Worm (Caenorhabditis elegans) whole organism, L4 larva: Measurements from ENCODE around the gene srbc-44.

Experiments
- R02D3.7 ChIP-seq: fragments of 150-350 bp; sonication (generic microtip); optimal IDR thresholded peaks from 3 replicates; lab custom pipeline; 2014; ENCODE audit warnings: missing biosample characterization, missing genetic modification characterization
- ama-1 ChIP-seq: fragments of 150-350 bp; optimal IDR thresholded peaks from 2 replicates; lab custom pipeline; 2014; ENCODE audit warnings: inconsistent platforms, mixed read lengths
- fkh-10 ChIP-seq: fragments of 150-350 bp; optimal IDR thresholded peaks from 2 replicates; lab custom pipeline; 2014; ENCODE audit warnings: missing biosample characterization, missing genetic modification reagents, missing genetic modification characterization
- gei-8 ChIP-seq: fragments of 200-800 bp; sonication (Bioruptor generic); optimal IDR thresholded peaks from 2 replicates; lab custom pipeline; 2018; ENCODE audit warnings: mild to moderate bottlenecking, missing genetic modification characterization, missing compliant biosample characterization
- lsy-2 ChIP-seq, 2 experiments: fragments of 150-350 bp in 1 of 2; sonication (generic microtip) in 1 of 2; optimal IDR thresholded peaks; 2 replicates each; lab custom pipeline; 2014 to 2017; ENCODE audit warnings: missing biosample characterization in 2 of 2, missing genetic modification characterization in 2 of 2
- mdl-1 ChIP-seq, 2 experiments: fragments of 150-350 bp in 1 of 2; sonication (generic microtip) in 1 of 2; optimal IDR thresholded peaks; 2 replicates each; lab custom pipeline; 2014 to 2017; ENCODE audit warnings: missing biosample characterization in 2 of 2, missing genetic modification characterization in 2 of 2
- nhr-11 ChIP-seq: fragments of 150-350 bp; optimal IDR thresholded peaks from 2 replicates; lab custom pipeline; 2014; ENCODE audit warnings: missing biosample characterization, missing genetic modification characterization
- nhr-42 ChIP-seq: fragments of 200-800 bp; sonication (Bioruptor generic); IDR thresholded peaks from 2 replicates; pipeline ENCODE4 v1.3.6; 2022; ENCODE audit warnings: missing genetic modification characterization, missing compliant biosample characterization
- nhr-76 ChIP-seq: fragments of 150-350 bp; optimal IDR thresholded peaks from 2 replicates; lab custom pipeline; 2014; ENCODE audit warnings: missing biosample characterization, missing genetic modification characterization
- nhr-77 ChIP-seq: fragments of 150-350 bp; optimal IDR thresholded peaks from 2 replicates; lab custom pipeline; 2014; ENCODE audit warnings: missing biosample characterization, missing genetic modification characterization
- rbr-2 ChIP-seq: sonication (generic microtip); optimal IDR thresholded peaks from 2 replicates; lab custom pipeline; 2016; ENCODE audit warnings: missing genotype, missing genetic modification characterization, missing compliant biosample characterization
- ztf-11 ChIP-seq: fragments of 150-350 bp; optimal IDR thresholded peaks from 2 replicates; lab custom pipeline; 2014; ENCODE audit warnings: missing biosample characterization, missing genetic modification characterization

DNA sequence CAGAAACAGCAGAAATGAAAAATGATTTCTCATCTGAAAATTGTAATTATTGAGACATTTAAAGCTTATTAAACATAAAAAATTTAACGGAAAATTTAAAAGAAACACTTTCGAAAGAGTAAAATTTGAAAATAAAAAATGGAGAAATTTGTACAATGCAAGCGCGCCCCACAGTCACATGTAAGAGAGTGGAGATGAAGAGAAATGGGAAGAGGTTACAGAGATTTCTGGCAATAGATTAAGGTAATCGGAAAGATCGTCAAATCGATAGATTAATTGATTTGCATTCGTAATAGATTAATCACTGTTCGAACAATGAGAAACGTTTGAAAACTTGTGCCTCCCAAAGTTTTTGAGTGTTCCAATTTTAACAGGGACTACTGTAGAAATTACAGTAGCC lies 40.9 kb downstream of the srbc-44 start, which contains the start of gene C15C8.4:
- TF ChIP-seq ama-1 (lab: Kevin White, UChicago): no peak
- no peak for TF ChIP-seq mdl-1 (tag; optimal IDR thresholded peaks at IDR 0.05; lab: Kevin White, UChicago)
- TF ChIP-seq nhr-76 (tag; lab: Kevin White, UChicago): no peak
- no peak for TF ChIP-seq R02D3.7 (tag; lab: Kevin White, UChicago)
- no peak for TF ChIP-seq ztf-11 (tag; lab: Kevin White, UChicago)
- TF ChIP-seq fkh-10 (GFP tag; lab: Kevin White, UChicago): no peak
- no peak for TF ChIP-seq nhr-77 (tag; lab: Kevin White, UChicago)
- TF ChIP-seq nhr-11 (tag; lab: Kevin White, UChicago): no peak
- no peak for TF ChIP-seq gei-8 (GFP tag; lab: Kevin White, UChicago)
- TF ChIP-seq lsy-2 (tag; optimal IDR thresholded peaks at IDR 0.05; lab: Kevin White, UChicago): no peak
- TF ChIP-seq nhr-42: no peak
- TF ChIP-seq rbr-2 (tag; lab: Kevin White, UChicago): no peak
